Worm (Caenorhabditis elegans) whole organism, L4 larva: ENCODE results near the gene rmd-1.

ENCODE experiments used
- F37D6.2 ChIP-seq: sonication (generic microtip); optimal IDR thresholded peaks from 2 replicates; lab custom pipeline; 2016; ENCODE audit warnings: mild to moderate bottlenecking, missing genetic modification characterization, missing compliant biosample characterization
- F44E2.7 ChIP-seq: fragments of 200-800 bp; sonication (Bioruptor generic); IDR thresholded peaks from 2 replicates; pipeline ENCODE4 v2.1.2; 2022; ENCODE audit warnings: missing genetic modification characterization, missing compliant biosample characterization
- T20F7.1 ChIP-seq: fragments of 200-800 bp; sonication (Bioruptor generic); optimal IDR thresholded peaks from 2 replicates; lab custom pipeline; 2018; ENCODE audit warnings: mild to moderate bottlenecking, missing genetic modification characterization, missing compliant biosample characterization
- Y105C5A.15 ChIP-seq: fragments of 200-800 bp; sonication (Bioruptor generic); IDR thresholded peaks from 2 replicates; pipeline ENCODE4 v1.3.6; 2022; ENCODE audit warnings: missing genetic modification characterization, missing compliant biosample characterization
- ZK546.5 ChIP-seq, 2 experiments: sonication (generic microtip); optimal IDR thresholded peaks; 2 replicates each; lab custom pipeline; 2017; ENCODE audit warnings: missing biosample characterization in 2 of 2, missing genetic modification characterization in 2 of 2
- aha-1 ChIP-seq: fragments of 150-350 bp; peaks from one replicate; lab custom pipeline; 2014; ENCODE audit warnings: missing biosample characterization, missing genetic modification characterization
- attf-4 ChIP-seq: sonication (generic microtip); optimal IDR thresholded peaks from 3 replicates; lab custom pipeline; 2017; ENCODE audit warnings: missing biosample characterization, missing genetic modification characterization
- ceh-20 ChIP-seq: fragments of 200-800 bp; sonication (Bioruptor generic); IDR thresholded peaks from 2 replicates; pipeline ENCODE4 v1.3.6; 2022; ENCODE audit warnings: missing genetic modification reagents, missing genetic modification characterization, missing compliant biosample characterization
- ceh-28 ChIP-seq: fragments of 150-350 bp; optimal IDR thresholded peaks from 2 replicates; lab custom pipeline; 2014; ENCODE audit warnings: missing biosample characterization, missing genetic modification reagents, missing genetic modification characterization
- daf-12 ChIP-seq: fragments of 150-350 bp; optimal IDR thresholded peaks from 2 replicates; lab custom pipeline; 2014; ENCODE audit warnings: missing biosample characterization, missing genetic modification reagents, missing genetic modification characterization
- daf-16 ChIP-seq, 3 experiments: sonication (generic microtip); optimal IDR thresholded peaks; 2 replicates each; lab custom pipeline; 2016 to 2017; ENCODE audit warnings: missing genetic modification characterization in 3 of 3, missing genetic modification reagents in 3 of 3, mild to moderate bottlenecking in 2 of 3, missing compliant biosample characterization in 2 of 3, missing biosample characterization in 1 of 3, moderate library complexity in 1 of 3
- daf-19 ChIP-seq: fragments of 200-800 bp; sonication (Bioruptor generic); conservative IDR thresholded peaks from 2 replicates; pipeline ENCODE4 v1.3.6; 2022; ENCODE audit warnings: missing genetic modification characterization, missing compliant biosample characterization
- dmd-8 ChIP-seq: fragments of 200-800 bp; sonication (Bioruptor generic); IDR thresholded peaks from 2 replicates; pipeline ENCODE4 v1.3.6; 2022; ENCODE audit warnings: missing genetic modification characterization, missing compliant biosample characterization
- dmd-9 ChIP-seq: fragments of 200-800 bp; sonication (Bioruptor generic); IDR thresholded peaks from 2 replicates; pipeline ENCODE4 v1.3.6; 2022; ENCODE audit warnings: missing genetic modification reagents, missing genetic modification characterization, missing compliant biosample characterization
- dpl-1 ChIP-seq: fragments of 150-350 bp; optimal IDR thresholded peaks from 2 replicates; lab custom pipeline; 2014; ENCODE audit warnings: missing biosample characterization, missing genetic modification reagents, missing genetic modification characterization
- dve-1 ChIP-seq: sonication (generic microtip); optimal IDR thresholded peaks from 2 replicates; lab custom pipeline; 2017; ENCODE audit warnings: antibody characterized with exemption, mild to moderate bottlenecking, missing genetic modification characterization, missing compliant biosample characterization; ENCODE audit not compliant: insufficient read depth
- fkh-10 ChIP-seq: fragments of 150-350 bp; optimal IDR thresholded peaks from 2 replicates; lab custom pipeline; 2014; ENCODE audit warnings: missing biosample characterization, missing genetic modification reagents, missing genetic modification characterization
- gei-8 ChIP-seq: fragments of 200-800 bp; sonication (Bioruptor generic); optimal IDR thresholded peaks from 2 replicates; lab custom pipeline; 2018; ENCODE audit warnings: mild to moderate bottlenecking, missing genetic modification characterization, missing compliant biosample characterization
- hif-1 ChIP-seq, 2 experiments: sonication (generic microtip); optimal IDR thresholded peaks; 2 replicates each; lab custom pipeline; 2016 to 2017; ENCODE audit warnings: missing compliant biosample characterization in 2 of 2, missing genetic modification characterization in 2 of 2, missing genetic modification reagents in 2 of 2, missing genotype in 2 of 2, mild to moderate bottlenecking in 1 of 2
- hlh-11 ChIP-seq: fragments of 200-800 bp; sonication (Bioruptor generic); optimal IDR thresholded peaks from 2 replicates; lab custom pipeline; 2018; ENCODE audit warnings: mild to moderate bottlenecking, missing genetic modification characterization, missing compliant biosample characterization
- hmg-1.1 ChIP-seq: fragments of 200-800 bp; sonication (Bioruptor generic); IDR thresholded peaks from 2 replicates; pipeline ENCODE4 v1.3.6; 2022; ENCODE audit warnings: missing genetic modification reagents, missing genetic modification characterization, missing compliant biosample characterization
- jun-1 ChIP-seq: fragments of 150-350 bp; optimal IDR thresholded peaks from 2 replicates; lab custom pipeline; 2014; ENCODE audit warnings: missing biosample characterization, missing genetic modification reagents, missing genetic modification characterization
- lin-13 ChIP-seq: fragments of 150-350 bp; optimal IDR thresholded peaks from 2 replicates; lab custom pipeline; 2014; ENCODE audit warnings: missing biosample characterization, missing genetic modification reagents, missing genetic modification characterization
- lin-38 ChIP-seq: fragments of 200-800 bp; sonication (Bioruptor generic); IDR thresholded peaks from 2 replicates; pipeline ENCODE4 v1.3.6; 2022; ENCODE audit warnings: missing genetic modification reagents, missing genetic modification characterization, missing compliant biosample characterization
- mdl-1 ChIP-seq, 2 experiments: fragments of 150-350 bp in 1 of 2; sonication (generic microtip) in 1 of 2; optimal IDR thresholded peaks; 2 replicates each; lab custom pipeline; 2014 to 2017; ENCODE audit warnings: missing biosample characterization in 2 of 2, missing genetic modification characterization in 2 of 2
- mep-1 ChIP-seq: fragments of 150-350 bp; sonication (generic microtip); optimal IDR thresholded peaks from 3 replicates; lab custom pipeline; 2014; ENCODE audit warnings: missing biosample characterization, missing genetic modification characterization
- mes-2 ChIP-seq: sonication (generic microtip); optimal IDR thresholded peaks from 2 replicates; lab custom pipeline; 2016; ENCODE audit warnings: missing genotype, mild to moderate bottlenecking, missing genetic modification characterization, missing compliant biosample characterization; ENCODE audit not compliant: poor library complexity, severe bottlenecking
- mxl-3 ChIP-seq: fragments of 200-800 bp; sonication (Bioruptor generic); optimal IDR thresholded peaks from 2 replicates; lab custom pipeline; 2018; ENCODE audit warnings: mild to moderate bottlenecking, missing genetic modification characterization, missing compliant biosample characterization
- nhr-11 ChIP-seq: fragments of 150-350 bp; optimal IDR thresholded peaks from 2 replicates; lab custom pipeline; 2014; ENCODE audit warnings: missing biosample characterization, missing genetic modification characterization
- nhr-28 ChIP-seq: fragments of 150-350 bp; optimal IDR thresholded peaks from 2 replicates; lab custom pipeline; 2014; ENCODE audit warnings: missing biosample characterization, missing genetic modification characterization
- nhr-77 ChIP-seq: fragments of 150-350 bp; optimal IDR thresholded peaks from 2 replicates; lab custom pipeline; 2014; ENCODE audit warnings: missing biosample characterization, missing genetic modification characterization
- pha-4 ChIP-seq, 2 experiments: fragments of 150-350 bp in 1 of 2; fragments of 200-800 bp in 1 of 2; sonication (Bioruptor generic) in 1 of 2; IDR thresholded peaks in 1 of 2; optimal IDR thresholded peaks in 1 of 2; 2 replicates each; pipeline versions ENCODE4 v1.3.6 to Lab custom; 2014 to 2022; ENCODE audit warnings: missing genetic modification characterization in 2 of 2, missing genetic modification reagents in 2 of 2, missing biosample characterization in 1 of 2, missing compliant biosample characterization in 1 of 2
- php-3 ChIP-seq: fragments of 200-800 bp; sonication (Bioruptor generic); IDR thresholded peaks from 2 replicates; pipeline ENCODE4 v1.3.6; 2022; ENCODE audit warnings: missing genetic modification reagents, missing genetic modification characterization, missing compliant biosample characterization
- skn-1 ChIP-seq: fragments of 150-350 bp; optimal IDR thresholded peaks from 2 replicates; lab custom pipeline; 2014; ENCODE audit warnings: missing biosample characterization, missing genetic modification characterization
- spr-3 ChIP-seq: fragments of 200-800 bp; sonication (Bioruptor generic); optimal IDR thresholded peaks from 2 replicates; lab custom pipeline; 2018; ENCODE audit warnings: mild to moderate bottlenecking, missing genetic modification characterization, missing compliant biosample characterization
- unc-130 ChIP-seq: sonication (generic microtip); optimal IDR thresholded peaks from 2 replicates; lab custom pipeline; 2016; ENCODE audit warnings: missing genetic modification reagents, missing genetic modification characterization, missing compliant biosample characterization
- unc-62 ChIP-seq, 3 experiments: fragments of 150-350 bp in 1 of 3; sonication (generic microtip); optimal IDR thresholded peaks in 2 of 3; peaks in 1 of 3; 1 replicate in 1 of 3; 2 replicates in 2 of 3; lab custom pipeline; 2014 to 2017; ENCODE audit warnings: missing biosample characterization in 3 of 3, missing genetic modification characterization in 3 of 3, missing genetic modification reagents in 3 of 3, missing genotype in 1 of 3
- zfp-2 ChIP-seq: sonication (generic microtip); optimal IDR thresholded peaks from 2 replicates; lab custom pipeline; 2016; ENCODE audit warnings: mild to moderate bottlenecking, missing genetic modification characterization, missing compliant biosample characterization
- zip-11 ChIP-seq: fragments of 200-800 bp; sonication (Bioruptor generic); IDR thresholded peaks from 2 replicates; pipeline ENCODE4 v1.3.6; 2022; ENCODE audit warnings: missing genetic modification characterization, missing compliant biosample characterization
- zip-2 ChIP-seq: fragments of 150-350 bp; optimal IDR thresholded peaks from 2 replicates; lab custom pipeline; 2014; ENCODE audit warnings: missing biosample characterization, missing genetic modification characterization

rmd-1 gene

ce11 chrIII:9772394-9772793 lies 13.5 kb downstream of the rmd-1 start (continued):
- TF ChIP-seq T20F7.1 (no peak), lin-38 (GFP tag; lab: Robert Waterston, UW) (0 out of 2 replicates have a peak, but pooled peaks have one; percentile 27)

- no peak for TF ChIP-seq T20F7.1
- TF ChIP-seq nhr-77 (tag; lab: Kevin White, UChicago) = no peak
- no peak for TF ChIP-seq dmd-9 (GFP tag; lab: Robert Waterston, UW)
- TF ChIP-seq spr-3 (GFP tag; lab: Kevin White, UChicago) = no peak
- no peak for TF ChIP-seq nhr-11 (tag; lab: Kevin White, UChicago)
- no peak for TF ChIP-seq pha-4 (GFP tag; IDR thresholded peaks at IDR 0.05; lab: Robert Waterston, UW)
- no peak for TF ChIP-seq pha-4 (tag; optimal IDR thresholded peaks at IDR 0.05; lab: Kevin White, UChicago)
- TF ChIP-seq mdl-1 (tag; optimal IDR thresholded peaks at IDR 0.05; lab: Kevin White, UChicago) = no peak
- peak; percentile 79 for TF ChIP-seq aha-1 (tag; lab: Kevin White, UChicago)
- no peak for TF ChIP-seq dmd-8 (GFP tag; lab: Robert Waterston, UW)
- TF ChIP-seq ZK546.5 (tag; optimal IDR thresholded peaks at IDR 0.05; lab: Kevin White, UChicago) = no peak
- TF ChIP-seq unc-62 (GFP tag; optimal IDR thresholded peaks at IDR 0.05 in 1 of 2; lab: Kevin White, UChicago) = no peak
- TF ChIP-seq unc-62 (tag; optimal IDR thresholded peaks at IDR 0.05; lab: Kevin White, UChicago) = no peak
- TF ChIP-seq ceh-28 (tag; lab: Kevin White, UChicago) = no peak
- TF ChIP-seq mep-1 = no peak
- TF ChIP-seq fkh-10 = no peak
- TF ChIP-seq Y105C5A.15 (GFP tag; lab: Robert Waterston, UW) = no peak
- no peak for TF ChIP-seq F37D6.2
- TF ChIP-seq hif-1 (tag; optimal IDR thresholded peaks at IDR 0.05; lab: Kevin White, UChicago) = no peak
- peak; percentile 38 for TF ChIP-seq unc-130 (GFP tag; lab: Kevin White, UChicago)
- peak; percentile 54 for TF ChIP-seq dpl-1 (GFP tag; lab: Kevin White, UChicago)
- no peak for TF ChIP-seq lin-13
- no peak for TF ChIP-seq zip-2
- TF ChIP-seq mes-2 (tag; lab: Kevin White, UChicago) = peak; percentile 73
- TF ChIP-seq hlh-11 (tag; lab: Kevin White, UChicago) = no peak
- no peak for TF ChIP-seq zfp-2
- TF ChIP-seq ceh-20 (GFP tag; lab: Robert Waterston, UW) = no peak
- TF ChIP-seq php-3 (GFP tag; lab: Robert Waterston, UW) = no peak
- no peak for TF ChIP-seq gei-8 (GFP tag; lab: Kevin White, UChicago)
- no peak for TF ChIP-seq mxl-3
- no peak for TF ChIP-seq attf-4 (tag; lab: Kevin White, UChicago)
- no peak for TF ChIP-seq daf-16 (GFP tag; optimal IDR thresholded peaks at IDR 0.05; lab: Kevin White, UChicago)
- TF ChIP-seq daf-16 (tag; optimal IDR thresholded peaks at IDR 0.05; lab: Kevin White, UChicago) = no peak
- no peak for TF ChIP-seq zip-11 (GFP tag; lab: Robert Waterston, UW)
- TF ChIP-seq skn-1 = no peak
- TF ChIP-seq daf-19 (GFP tag; lab: Robert Waterston, UW) = no peak
- peak; percentile 82 for TF ChIP-seq lin-38 (GFP tag; lab: Robert Waterston, UW)
- no peak for TF ChIP-seq F44E2.7 (GFP tag; lab: Robert Waterston, UW)
- no peak for TF ChIP-seq daf-12 (tag; lab: Kevin White, UChicago)
Observed at ce11 chrIII:9775916-9776315, 17.0 kb downstream of the rmd-1 start.

- no peak for TF ChIP-seq dmd-9 (GFP tag; lab: Robert Waterston, UW)
- TF ChIP-seq hlh-11 (tag; lab: Kevin White, UChicago) = peak; percentile 4
- TF ChIP-seq hmg-1.1 = 0 out of 2 replicates have a peak, but pooled peaks have one; percentile 18
- TF ChIP-seq mes-2 (tag; lab: Kevin White, UChicago) = peak; percentile 22
- TF ChIP-seq jun-1 (tag; lab: Kevin White, UChicago) = no peak
- peak; percentile 4 for TF ChIP-seq nhr-28 (tag; lab: Kevin White, UChicago)
- TF ChIP-seq mep-1 = peak; percentile 7
- TF ChIP-seq dve-1 (tag; lab: Kevin White, UChicago) = peak; percentile 10
- TF ChIP-seq, all 104 proteins: peak for 6
Observed at ce11 chrIII:9776323-9776722, 17.4 kb downstream of the rmd-1 start, which contains the start of gene usp-46. Gene usp-46, plus strand, starts transcription at chrIII:9776623.
